Fruit fly (Drosophila melanogaster) whole organism, adult: ENCODE results near the gene TFAM.

Source experiments
- CG12768 ChIP-seq: fragments of 200-800 bp; sonication (Bioruptor generic); optimal IDR thresholded peaks from 2 replicates; lab custom pipeline; 2017; ENCODE audit warnings: missing biosample characterization, missing genetic modification characterization, mild to moderate bottlenecking, moderate library complexity, missing genetic modification reagents
- CG14711 ChIP-seq: fragments of 200-800 bp; sonication (Bioruptor generic); optimal IDR thresholded peaks from 2 replicates; lab custom pipeline; 2018; ENCODE audit warnings: missing biosample characterization, mild to moderate bottlenecking, missing genetic modification characterization, moderate library complexity
- CG7045 ChIP-seq: fragments of 200-800 bp; sonication (Bioruptor generic); optimal IDR thresholded peaks from 2 replicates; lab custom pipeline; 2017; ENCODE audit warnings: missing biosample characterization, mild to moderate bottlenecking, missing genetic modification characterization
- cnc ChIP-seq, 2 experiments: fragments of >200 bp; optimal IDR thresholded peaks; 2 replicates each; lab custom pipeline; 2017
- kay ChIP-seq: fragments of 200-800 bp; sonication (Bioruptor generic); peaks from one replicate; lab custom pipeline; 2016; ENCODE audit warnings: missing biosample characterization, missing genetic modification characterization, borderline replicate concordance
- pad ChIP-seq: fragments of 200-800 bp; sonication (Bioruptor generic); optimal IDR thresholded peaks from 3 replicates; lab custom pipeline; 2017; ENCODE audit warnings: missing biosample characterization, missing genetic modification characterization, mild to moderate bottlenecking, moderate library complexity, missing genetic modification reagents
- toe ChIP-seq: fragments of 200-800 bp; sonication (Bioruptor generic); optimal IDR thresholded peaks from 2 replicates; lab custom pipeline; 2016; ENCODE audit warnings: missing biosample characterization, missing genetic modification characterization

DNA sequence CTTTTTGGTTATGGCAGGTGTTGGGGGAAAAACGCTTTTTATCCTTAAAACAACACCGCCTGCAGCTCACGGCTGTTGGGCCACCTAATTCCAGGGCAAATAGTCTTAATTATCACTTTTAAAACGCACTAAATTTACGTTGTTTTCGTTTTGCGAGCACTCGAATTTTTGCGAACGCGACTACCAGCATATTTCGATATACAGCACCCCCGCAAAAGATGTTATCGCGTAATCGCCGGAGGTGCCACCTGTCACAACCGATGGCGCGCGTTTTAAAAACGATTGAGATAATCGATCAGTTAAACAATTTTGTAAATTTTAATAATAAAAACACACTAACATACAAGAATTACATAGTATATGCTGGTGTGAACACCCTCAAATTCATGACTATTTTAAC lies 24.7 kb downstream of the TFAM start, which contains the start of gene Stat92E:
- no peak for TF ChIP-seq cnc (optimal IDR thresholded peaks at IDR 0.05; lab: Kevin White, UChicago)
- no peak for TF ChIP-seq CG12768 (GFP tag; lab: Kevin White, UChicago)
- no peak for TF ChIP-seq CG14711 (tag; lab: Kevin White, UChicago)
- TF ChIP-seq pad = no peak
- no peak for TF ChIP-seq toe (GFP tag; lab: Kevin White, UChicago)
- no peak for TF ChIP-seq CG7045
- TF ChIP-seq kay (GFP tag; lab: Kevin White, UChicago) = peak; percentile 21
